Worm (Caenorhabditis elegans): ENCODE results near the gene F47B10.4.

ce11 chrX:10896498-10896897, 5.4 kb downstream of the F47B10.4 start, which contains the start of gene haly-1:
- TF ChIP-seq B0310.2 (tag; optimal IDR thresholded peaks at IDR 0.05) (no peak), ceh-13 (GFP tag; optimal IDR thresholded peaks at IDR 0.05) (no peak), hmg-4 (GFP tag; optimal IDR thresholded peaks at IDR 0.05) (no peak), ama-1 (optimal IDR thresholded peaks at IDR 0.05) (no peak), pes-1 (GFP tag; IDR thresholded peaks at IDR 0.05) (no peak), flt-1 (GFP tag; IDR thresholded peaks at IDR 0.05) (no peak)
